Fruit fly (Drosophila melanogaster): ENCODE data around the gene CG3437.

dm6 chr3L:9462794-9463193 is 5.3 kb upstream of the CG3437 start:
- TF ChIP-seq fd59A (GFP tag; optimal IDR thresholded peaks at IDR 0.05) (no peak), Hr39 (GFP tag; optimal IDR thresholded peaks at IDR 0.05) (no peak), Lpt (GFP tag; optimal IDR thresholded peaks at IDR 0.05) (no peak), dsx (GFP tag; optimal IDR thresholded peaks at IDR 0.05; ENCODE audit: poor library complexity, severe bottlenecking) (peak; percentile 53)

Measured in whole organism, prepupa.